Worm (Caenorhabditis elegans) whole organism, L3 larva: Measurements from ENCODE around the gene hlh-34.

Source experiments
- aly-2 ChIP-seq: fragments of 150-350 bp; optimal IDR thresholded peaks from 2 replicates; lab custom pipeline; 2014; ENCODE audit warnings: missing biosample characterization, missing genetic modification characterization
- ama-1 ChIP-seq: fragments of 150-350 bp; optimal IDR thresholded peaks from 2 replicates; lab custom pipeline; 2018
- ceh-16 ChIP-seq: sonication (generic microtip); optimal IDR thresholded peaks from 2 replicates; lab custom pipeline; 2017; ENCODE audit warnings: missing biosample characterization, missing genetic modification characterization
- elt-1 ChIP-seq: fragments of 150-350 bp; optimal IDR thresholded peaks from 2 replicates; lab custom pipeline; 2014; ENCODE audit warnings: missing biosample characterization, missing genetic modification characterization
- lsy-12 ChIP-seq: sonication (generic microtip); optimal IDR thresholded peaks from 2 replicates; lab custom pipeline; 2016; ENCODE audit warnings: mild to moderate bottlenecking, missing genetic modification characterization, missing compliant biosample characterization
- nhr-11 ChIP-seq: fragments of 150-350 bp; optimal IDR thresholded peaks from 2 replicates; lab custom pipeline; 2014; ENCODE audit warnings: missing biosample characterization, missing genetic modification characterization
- nhr-25 ChIP-seq: sonication (generic microtip); optimal IDR thresholded peaks from 2 replicates; lab custom pipeline; 2017; ENCODE audit warnings: missing biosample characterization, missing genetic modification characterization
- nhr-28 ChIP-seq: fragments of 150-350 bp; optimal IDR thresholded peaks from 2 replicates; lab custom pipeline; 2014; ENCODE audit warnings: missing biosample characterization, missing genetic modification characterization
- nhr-76 ChIP-seq: fragments of 150-350 bp; sonication (generic microtip); optimal IDR thresholded peaks from 5 replicates; lab custom pipeline; 2014; ENCODE audit warnings: missing biosample characterization, missing genetic modification characterization
- pha-4 ChIP-seq: fragments of 150-350 bp; optimal IDR thresholded peaks from 2 replicates; lab custom pipeline; 2014; ENCODE audit warnings: missing biosample characterization, missing genetic modification reagents, missing genetic modification characterization
- skn-1 ChIP-seq: fragments of 150-350 bp; optimal IDR thresholded peaks from 2 replicates; lab custom pipeline; 2014; ENCODE audit warnings: missing biosample characterization, missing genetic modification characterization
- tbx-2 ChIP-seq: sonication (generic microtip); optimal IDR thresholded peaks from 2 replicates; lab custom pipeline; 2016; ENCODE audit warnings: mild to moderate bottlenecking, missing genetic modification characterization, missing compliant biosample characterization
- unc-62 ChIP-seq: fragments of 150-350 bp; sonication (generic microtip); optimal IDR thresholded peaks from 4 replicates; lab custom pipeline; 2014; ENCODE audit warnings: missing biosample characterization, missing genetic modification reagents, missing genetic modification characterization

DNA sequence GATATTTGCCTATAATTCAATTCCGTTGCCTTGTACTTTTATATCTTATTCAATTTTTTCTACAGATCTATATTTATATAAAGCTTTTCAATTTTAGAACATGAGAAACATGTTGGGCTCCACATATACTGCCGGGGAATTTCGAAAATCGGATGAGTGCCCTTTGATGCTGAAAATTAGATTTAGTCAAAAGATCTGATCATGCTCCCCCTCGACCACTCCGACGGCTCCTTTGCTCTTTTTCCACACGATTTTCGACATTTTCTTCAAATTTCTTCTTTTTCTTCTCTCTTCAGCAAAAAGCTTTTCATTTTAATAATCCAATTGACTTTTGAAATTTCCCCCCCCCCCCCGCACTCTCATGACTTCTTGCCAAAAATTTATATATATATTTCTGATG is 25.8 kb downstream of the hlh-34 start:
- no peak for TF ChIP-seq nhr-25 (tag; lab: Kevin White, UChicago)
- no peak for TF ChIP-seq nhr-76
- no peak for TF ChIP-seq ama-1 (lab: Kevin White, UChicago)
- TF ChIP-seq elt-1 (tag; lab: Kevin White, UChicago), result no peak
- TF ChIP-seq lsy-12 (tag; lab: Kevin White, UChicago), result no peak
- no peak for TF ChIP-seq skn-1 (tag; lab: Kevin White, UChicago)
- TF ChIP-seq tbx-2 (tag; lab: Kevin White, UChicago), result no peak
- TF ChIP-seq unc-62 (GFP tag; lab: Kevin White, UChicago), result no peak
- no peak for TF ChIP-seq nhr-28 (tag; lab: Kevin White, UChicago)
- no peak for TF ChIP-seq nhr-11 (tag; lab: Kevin White, UChicago)
- no peak for TF ChIP-seq aly-2 (tag; lab: Kevin White, UChicago)
- no peak for TF ChIP-seq ceh-16
- no peak for TF ChIP-seq pha-4
